Worm (Caenorhabditis elegans): ENCODE results near the gene msp-33.
A peak's percentile ranks its signal among the peaks of the same experiment; 100 is the strongest.

The msp-33 gene

ce11 chrII:4914214-4914613 lies 21.7 kb upstream of the msp-33 start, which contains the start of gene R05F9.11 (continued):
- TF ChIP-seq daf-19 (GFP tag; conservative IDR thresholded peaks at IDR 0.05), result no peak
- TF ChIP-seq lim-7 (GFP tag; IDR thresholded peaks at IDR 0.05), result no peak
- peak; percentile 10 for TF ChIP-seq F49E8.2 (tag; optimal IDR thresholded peaks at IDR 0.05; ENCODE audit: borderline replicate concordance)
- peak; percentile 10 for TF ChIP-seq unc-130 (GFP tag; optimal IDR thresholded peaks at IDR 0.05)

ce11 chrII:4908160-4908559 lies 15.7 kb upstream of the msp-33 start:
- TF ChIP-seq dmd-6 (GFP tag; IDR thresholded peaks at IDR 0.05), result 0 out of 2 replicates have a peak, but pooled peaks have one; percentile 13
- no peak for TF ChIP-seq aly-2 (tag; optimal IDR thresholded peaks at IDR 0.05)
- peak in 1 of 2 experiments; percentile 70 for TF ChIP-seq unc-62 (GFP tag; optimal IDR thresholded peaks at IDR 0.05 in 1 of 2)
- no peak for TF ChIP-seq unc-62 (tag; optimal IDR thresholded peaks at IDR 0.05)
- peak; percentile 37 for TF ChIP-seq aha-1 (tag)
- peak; percentile 59 for TF ChIP-seq hlh-11 (tag; optimal IDR thresholded peaks at IDR 0.05)
- 0 out of 2 replicates have a peak, but pooled peaks have one; percentile 48 for TF ChIP-seq ctbp-1 (GFP tag; IDR thresholded peaks at IDR 0.05)
- no peak for TF ChIP-seq Y5F2A.4 (GFP tag; optimal IDR thresholded peaks at IDR 0.05)
- TF ChIP-seq ceh-28 (tag; optimal IDR thresholded peaks at IDR 0.05), result no peak
- TF ChIP-seq unc-39 (tag; optimal IDR thresholded peaks at IDR 0.05), result no peak
- no peak for TF ChIP-seq hmg-1.1 (GFP tag; IDR thresholded peaks at IDR 0.05)
- no peak for TF ChIP-seq zfp-3 (GFP tag; conservative IDR thresholded peaks at IDR 0.05)
- TF ChIP-seq dpl-1 (GFP tag; optimal IDR thresholded peaks at IDR 0.05), result no peak
- no peak for TF ChIP-seq duxl-1 (tag; optimal IDR thresholded peaks at IDR 0.05; ENCODE audit: poor library complexity)
- TF ChIP-seq spr-3 (GFP tag; optimal IDR thresholded peaks at IDR 0.05), result no peak
- no peak for TF ChIP-seq hif-1 (tag; optimal IDR thresholded peaks at IDR 0.05)
- TF ChIP-seq fos-1 (tag; optimal IDR thresholded peaks at IDR 0.05), result no peak
- peak; percentile 68 for TF ChIP-seq hlh-30 (tag; optimal IDR thresholded peaks at IDR 0.05; ENCODE audit: insufficient read depth)
- TF ChIP-seq tag-97 (GFP tag; IDR thresholded peaks at IDR 0.05), result no peak
- no peak for TF ChIP-seq nhr-76 (tag; optimal IDR thresholded peaks at IDR 0.05)
- no peak for TF ChIP-seq ces-1 (GFP tag; optimal IDR thresholded peaks at IDR 0.05)
- no peak for TF ChIP-seq rbr-2 (tag; optimal IDR thresholded peaks at IDR 0.05)
- TF ChIP-seq dmd-8 (GFP tag; IDR thresholded peaks at IDR 0.05), result no peak
- peak; percentile 24 for TF ChIP-seq mxl-3 (GFP tag; optimal IDR thresholded peaks at IDR 0.05)
- TF ChIP-seq zag-1 (tag; optimal IDR thresholded peaks at IDR 0.05), result no peak
- no peak for TF ChIP-seq lin-1 (GFP tag; IDR thresholded peaks at IDR 0.05)
- TF ChIP-seq F26F4.8 (GFP tag; conservative IDR thresholded peaks at IDR 0.05), result no peak
- no peak for TF ChIP-seq vab-7 (GFP tag; IDR thresholded peaks at IDR 0.05)
- no peak for TF ChIP-seq nhr-6 (tag; optimal IDR thresholded peaks at IDR 0.05)
- TF ChIP-seq R02D3.7 (tag; optimal IDR thresholded peaks at IDR 0.05), result no peak
- peak in 1 of 2 experiments; percentile 16 for TF ChIP-seq lsy-2 (tag; optimal IDR thresholded peaks at IDR 0.05)
- TF ChIP-seq Y48G9A.11 (GFP tag; IDR thresholded peaks at IDR 0.05), result no peak
- no peak for TF ChIP-seq egl-27 (tag; optimal IDR thresholded peaks at IDR 0.05)
- TF ChIP-seq ceh-20 (GFP tag; IDR thresholded peaks at IDR 0.05), result peak; percentile 14; the same call in 1 of the 2 replicates
- TF ChIP-seq lin-13 (GFP tag; optimal IDR thresholded peaks at IDR 0.05), result no peak
- TF ChIP-seq nhr-77 (tag; optimal IDR thresholded peaks at IDR 0.05), result no peak
- TF ChIP-seq T20F7.1 (GFP tag; optimal IDR thresholded peaks at IDR 0.05), result no peak
- no peak for TF ChIP-seq madf-5 (GFP tag; IDR thresholded peaks at IDR 0.05)
- no peak for TF ChIP-seq fkh-10 (GFP tag; optimal IDR thresholded peaks at IDR 0.05)
- TF ChIP-seq ama-1 (optimal IDR thresholded peaks at IDR 0.05), result no peak
- TF ChIP-seq pqm-1 (tag; optimal IDR thresholded peaks at IDR 0.05), result no peak
- no peak for TF ChIP-seq Y105C5A.15 (GFP tag; IDR thresholded peaks at IDR 0.05)
- no peak for TF ChIP-seq zip-11 (GFP tag; IDR thresholded peaks at IDR 0.05)
- TF ChIP-seq nhr-41 (GFP tag; IDR thresholded peaks at IDR 0.05), result no peak
- TF ChIP-seq F37D6.2 (tag; optimal IDR thresholded peaks at IDR 0.05), result no peak
- peak in 1 of 2 experiments; percentile 22 for TF ChIP-seq mdl-1 (tag; optimal IDR thresholded peaks at IDR 0.05)
- TF ChIP-seq nhr-102 (tag; optimal IDR thresholded peaks at IDR 0.05), result no peak

Data from whole organism, L4 larva.